Worm (Caenorhabditis elegans) whole organism, L4/young adult: ENCODE data around the gene hex-1.

ENCODE experiments used
- W03F9.2 ChIP-seq: fragments of 150-350 bp; optimal IDR thresholded peaks from 2 replicates; lab custom pipeline; 2014; ENCODE audit warnings: missing biosample characterization, missing genetic modification characterization
- him-1 ChIP-seq: sonication (generic microtip); optimal IDR thresholded peaks from 2 replicates; lab custom pipeline; 2016; ENCODE audit warnings: missing genotype, missing genetic modification reagents, missing genetic modification characterization, missing compliant biosample characterization

DNA sequence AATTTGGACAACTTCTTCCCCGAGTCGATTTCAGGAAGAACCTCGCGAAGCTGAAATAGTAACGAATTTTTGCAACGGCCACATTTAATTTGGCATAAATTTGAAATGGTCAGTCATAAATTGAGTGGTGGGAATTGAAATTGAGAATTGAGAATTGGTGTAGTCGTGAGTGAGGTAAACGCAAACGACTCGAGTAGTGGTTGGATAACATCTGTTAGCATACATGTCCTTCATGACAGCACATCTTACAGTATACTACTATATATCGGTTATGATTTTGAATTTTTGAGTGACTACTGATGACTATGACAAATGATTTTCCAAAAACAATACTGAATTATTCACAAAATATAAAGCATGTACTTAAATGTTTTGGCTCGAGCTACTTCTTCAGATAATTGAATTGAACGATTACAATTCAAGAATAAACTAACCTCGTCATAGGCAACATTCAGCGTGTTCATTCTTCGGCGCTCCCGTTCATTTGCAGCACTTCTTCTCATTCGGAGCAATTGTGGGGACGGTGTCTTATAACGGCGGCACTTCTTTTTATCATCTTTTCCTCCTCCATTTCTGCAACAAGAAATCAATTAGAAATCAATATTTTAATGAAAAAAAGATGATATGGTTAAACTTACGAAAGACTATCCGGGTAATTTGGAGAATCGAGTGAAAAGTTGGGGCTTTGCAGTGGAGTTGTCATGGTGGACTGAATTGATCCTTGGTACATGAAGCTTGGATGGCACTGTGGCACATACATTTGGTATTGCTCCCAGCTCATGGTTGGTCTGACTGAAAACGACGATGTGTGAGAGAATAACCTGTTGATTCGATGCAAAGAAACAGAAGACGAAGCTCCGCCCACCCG lies 8.6 kb downstream of the hex-1 start, which contains the start of gene lin-32:
- TF ChIP-seq W03F9.2: no peak
- no peak for TF ChIP-seq him-1 (tag; lab: Kevin White, UChicago)
